Worm (Caenorhabditis elegans) whole organism, mixed stage, embryonic: Measurements from ENCODE around the gene F44D12.6.

Experiments
- elt-1 ChIP-seq: sonication (generic microtip); optimal IDR thresholded peaks from 2 replicates; lab custom pipeline; 2017; ENCODE audit warnings: missing genetic modification characterization, mild to moderate bottlenecking, missing compliant biosample characterization, antibody characterized with exemption, moderate library complexity, borderline replicate concordance; ENCODE audit not compliant: insufficient read depth
- snpc-4 ChIP-seq: fragments of 150-350 bp; optimal IDR thresholded peaks from 2 replicates; lab custom pipeline; 2014; ENCODE audit warnings: missing biosample characterization, missing genetic modification characterization
- sptf-1 ChIP-seq: sonication (generic microtip); optimal IDR thresholded peaks from 2 replicates; lab custom pipeline; 2017; ENCODE audit warnings: mild to moderate bottlenecking, missing genetic modification characterization, moderate library complexity, missing compliant biosample characterization
- unc-62 ChIP-seq: fragments of 150-350 bp; optimal IDR thresholded peaks from 2 replicates; lab custom pipeline; 2014; ENCODE audit warnings: missing biosample characterization, missing genetic modification reagents, missing genetic modification characterization

DNA sequence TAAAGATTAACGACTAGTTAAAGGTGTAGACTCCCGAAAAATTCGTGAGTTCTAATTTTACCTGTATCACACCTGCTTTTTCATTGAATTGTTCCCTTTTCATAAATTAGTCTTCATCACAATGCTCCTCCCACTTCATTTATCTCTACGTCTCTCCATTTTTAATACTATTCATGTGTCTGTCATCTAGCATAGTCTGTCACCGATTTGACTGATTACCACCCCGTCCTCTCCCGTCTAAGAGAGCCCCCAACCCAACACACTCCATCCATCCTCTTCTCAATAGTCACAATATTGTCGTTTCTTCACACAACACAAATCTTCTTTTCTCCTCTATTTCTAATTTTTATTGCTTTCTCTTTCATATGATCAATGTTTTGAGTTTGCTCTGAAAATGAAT is 32.0 kb downstream of the F44D12.6 start:
- TF ChIP-seq sptf-1 (tag; lab: Kevin White, UChicago) (no peak), unc-62 (GFP tag; lab: Kevin White, UChicago) (peak; percentile 98), snpc-4 (tag; lab: Kevin White, UChicago) (no peak), elt-1 (no peak)
